Worm (Caenorhabditis elegans) whole organism, early embryonic: ENCODE results near the gene srx-67.

ENCODE experiments used
- ama-1 ChIP-seq: fragments of 150-350 bp; optimal IDR thresholded peaks from 2 replicates; lab custom pipeline; 2014
- ceh-36 ChIP-seq: sonication (generic microtip); optimal IDR thresholded peaks from 2 replicates; lab custom pipeline; 2016; ENCODE audit warnings: missing genetic modification characterization, inconsistent platforms, missing compliant biosample characterization
- flt-1 ChIP-seq: fragments of 200-800 bp; sonication (Bioruptor generic); IDR thresholded peaks from 2 replicates; pipeline ENCODE4 v1.3.6; 2022; ENCODE audit warnings: missing genetic modification characterization, missing compliant biosample characterization
- hmg-4 ChIP-seq: fragments of 200-800 bp; sonication (Bioruptor generic); optimal IDR thresholded peaks from 2 replicates; lab custom pipeline; 2018; ENCODE audit warnings: mild to moderate bottlenecking, missing genetic modification characterization, missing compliant biosample characterization
- tbx-11 ChIP-seq: fragments of 200-800 bp; sonication (Bioruptor generic); IDR thresholded peaks from 2 replicates; pipeline ENCODE4 v1.3.6; 2022; ENCODE audit warnings: missing genetic modification characterization, missing compliant biosample characterization

DNA sequence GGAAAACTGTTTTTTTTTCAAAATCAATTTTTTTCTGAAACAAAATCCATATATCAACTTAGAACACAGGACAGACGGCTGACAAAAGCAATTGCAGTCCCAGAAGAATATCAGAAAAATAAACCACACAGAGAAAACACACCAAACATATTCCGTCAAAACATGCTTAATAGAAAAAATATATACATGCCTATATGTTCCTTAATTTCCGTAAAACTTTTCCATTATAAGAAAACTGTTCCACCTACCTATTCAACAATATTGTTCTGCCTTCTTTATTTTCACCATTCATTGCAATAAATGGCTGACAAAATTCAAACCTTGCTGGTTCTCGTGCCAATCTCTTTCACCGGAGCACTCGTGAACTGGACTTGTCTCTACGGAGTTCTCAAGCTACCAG, 14.7 kb downstream of the srx-67 start, which contains the start of gene srx-63:
- TF ChIP-seq flt-1, result no peak
- TF ChIP-seq hmg-4 (GFP tag; lab: Kevin White, UChicago), result no peak
- no peak for TF ChIP-seq ceh-36 (tag; lab: Kevin White, UChicago)
- no peak for TF ChIP-seq ama-1 (lab: Kevin White, UChicago)
- TF ChIP-seq tbx-11 (GFP tag; lab: Robert Waterston, UW), result no peak
